Fruit fly (Drosophila melanogaster): ENCODE measurements around the gene CG31676.

Gene CG31676

dm6 chr2L:20802204-20802603 lies 38.3 kb upstream of the CG31676 start (continued):
- TF ChIP-seq schlank (tag; optimal IDR thresholded peaks at IDR 0.05) (no peak), CG17568 (GFP tag; optimal IDR thresholded peaks at IDR 0.05) (no peak), Sox100B (GFP tag; optimal IDR thresholded peaks at IDR 0.05) (no peak), ind (GFP tag; optimal IDR thresholded peaks at IDR 0.05) (no peak), nom (GFP tag; optimal IDR thresholded peaks at IDR 0.05) (peak; percentile 9), hkb (optimal IDR thresholded peaks at IDR 0.05) (no peak), hkb (GFP tag; IDR thresholded peaks at IDR 0.05) (peak; percentile 12; the same call in 1 of the 2 replicates), Adf1 (GFP tag; IDR thresholded peaks at IDR 0.05) (no peak), br (optimal IDR thresholded peaks at IDR 0.05) (no peak), Hr51 (GFP tag; optimal IDR thresholded peaks at IDR 0.05) (no peak), jumu (GFP tag; optimal IDR thresholded peaks at IDR 0.05) (no peak), HLHmδ (GFP tag; optimal IDR thresholded peaks at IDR 0.05) (no peak), tio (GFP tag; optimal IDR thresholded peaks at IDR 0.05) (no peak), CG18619 (GFP tag; optimal IDR thresholded peaks at IDR 0.05) (no peak), repo (GFP tag; optimal IDR thresholded peaks at IDR 0.05) (no peak), CG14965 (GFP tag; optimal IDR thresholded peaks at IDR 0.05; ENCODE audit: borderline replicate concordance) (no peak), NC2β (GFP tag; optimal IDR thresholded peaks at IDR 0.05) (no peak), nerfin-2 (GFP tag; IDR thresholded peaks at IDR 0.05; ENCODE audit: partially characterized antibody) (no peak), Ptx1 (GFP tag; IDR thresholded peaks at IDR 0.05) (peak; percentile 51; the same call in 1 of the 2 replicates), fd102C (GFP tag; optimal IDR thresholded peaks at IDR 0.05) (no peak), esg (GFP tag; conservative IDR thresholded peaks at IDR 0.05) (0 out of 2 replicates have a peak, but pooled peaks have one; percentile 10), lmd (GFP tag; IDR thresholded peaks at IDR 0.05) (peak; percentile 32), exex (tag; optimal IDR thresholded peaks at IDR 0.05) (no peak), CG1832 (GFP tag; optimal IDR thresholded peaks at IDR 0.05) (no peak), CG11560 (tag; IDR thresholded peaks at IDR 0.05) (0 out of 3 replicates have a peak, but pooled peaks have one; percentile 20), Ets65A (GFP tag) (peak; percentile 88), dati (GFP tag; IDR thresholded peaks at IDR 0.05) (no peak), nerfin-1 (tag; optimal IDR thresholded peaks at IDR 0.05) (no peak), Mrtf (GFP tag; IDR thresholded peaks at IDR 0.05) (peak; percentile 45; the same call in 1 of the 3 replicates), vfl (GFP tag; optimal IDR thresholded peaks at IDR 0.05) (no peak), B-H2 (GFP tag; optimal IDR thresholded peaks at IDR 0.05) (no peak), tap (tag; optimal IDR thresholded peaks at IDR 0.05) (no peak), CG4360 (GFP tag; IDR thresholded peaks at IDR 0.05) (0 out of 2 replicates have a peak, but pooled peaks have one; percentile 11)

dm6 chr2L:20802839-20803238 lies 37.7 kb upstream of the CG31676 start:
- TF ChIP-seq hkb (optimal IDR thresholded peaks at IDR 0.05) (no peak), hkb (GFP tag; IDR thresholded peaks at IDR 0.05) (peak; percentile 20; the same call in 1 of the 2 replicates), Med (GFP tag) (peak; percentile 35), Sox102F (GFP tag; optimal IDR thresholded peaks at IDR 0.05) (peak; percentile 8), CG1603 (tag; optimal IDR thresholded peaks at IDR 0.05) (peak; percentile 24), bsh (GFP tag; optimal IDR thresholded peaks at IDR 0.05) (peak in 1 of 2 experiments; percentile 0), pan (optimal IDR thresholded peaks at IDR 0.05) (no peak), pan (GFP tag; optimal IDR thresholded peaks at IDR 0.05 in 1 of 2, IDR thresholded peaks at IDR 0.05 in 1 of 2) (peak in 1 of 2 experiments; percentile 7), sisA (GFP tag; IDR thresholded peaks at IDR 0.05) (peak; percentile 40), CG12391 (tag; optimal IDR thresholded peaks at IDR 0.05) (peak; percentile 0), ken (GFP tag; IDR thresholded peaks at IDR 0.05) (0 out of 3 replicates have a peak, but pooled peaks have one; percentile 49), CG15479 (GFP tag; optimal IDR thresholded peaks at IDR 0.05) (no peak), Bgb (GFP tag; IDR thresholded peaks at IDR 0.05; ENCODE audit: partially characterized antibody) (peak; percentile 24), CG8089 (GFP tag; optimal IDR thresholded peaks at IDR 0.05) (no peak), MTF-1 (GFP tag; optimal IDR thresholded peaks at IDR 0.05; ENCODE audit: borderline replicate concordance) (no peak), ci (GFP tag; IDR thresholded peaks at IDR 0.05) (peak; percentile 42; the same call in 1 of the 3 replicates), CG9876 (GFP tag; optimal IDR thresholded peaks at IDR 0.05) (no peak), CG17359 (tag; optimal IDR thresholded peaks at IDR 0.05) (peak; percentile 9), Trl (optimal IDR thresholded peaks at IDR 0.05) (no peak), Trl (GFP tag; optimal IDR thresholded peaks at IDR 0.05) (no peak), row (GFP tag; IDR thresholded peaks at IDR 0.05) (0 out of 3 replicates have a peak, but pooled peaks have one; percentile 9), CG14050 (GFP tag; IDR thresholded peaks at IDR 0.05) (no peak)

All from whole organism, embryonic.